Worm (Caenorhabditis elegans) whole organism, young adult: ENCODE results near the gene nlp-7.
A peak's percentile ranks its signal among the peaks of the same experiment; 100 is the strongest.

Experiments used
- D2030.7 ChIP-seq: fragments of 200-800 bp; sonication (Bioruptor generic); IDR thresholded peaks from 2 replicates; pipeline ENCODE4 v1.3.6; 2022; ENCODE audit warnings: missing genetic modification reagents, missing genetic modification characterization, missing compliant biosample characterization
- F10E7.11 ChIP-seq: sonication (generic microtip); optimal IDR thresholded peaks from 2 replicates; lab custom pipeline; 2017; ENCODE audit warnings: mild to moderate bottlenecking, missing genetic modification characterization, moderate library complexity, missing compliant biosample characterization
- F39B2.1 ChIP-seq: fragments of 200-800 bp; sonication (Bioruptor generic); IDR thresholded peaks from 2 replicates; pipeline ENCODE4 v1.3.6; 2022; ENCODE audit warnings: missing genetic modification reagents, missing genetic modification characterization, missing compliant biosample characterization
- F49E8.2 ChIP-seq: sonication (generic microtip); optimal IDR thresholded peaks from 3 replicates; lab custom pipeline; 2017; ENCODE audit warnings: missing genetic modification characterization, mild to moderate bottlenecking, missing compliant biosample characterization, antibody characterized with exemption, moderate library complexity; ENCODE audit not compliant: insufficient read depth
- F55B11.4 ChIP-seq: sonication (generic microtip); optimal IDR thresholded peaks from 2 replicates; lab custom pipeline; 2016; ENCODE audit warnings: missing compliant biosample characterization, missing genetic modification characterization, borderline replicate concordance; ENCODE audit not compliant: insufficient read depth
- F57A8.1 ChIP-seq: fragments of 200-800 bp; sonication (Bioruptor generic); optimal IDR thresholded peaks from 2 replicates; lab custom pipeline; 2018; ENCODE audit warnings: mild to moderate bottlenecking, missing genetic modification characterization, moderate library complexity, missing compliant biosample characterization
- K12H6.12 ChIP-seq: fragments of 200-800 bp; sonication (Bioruptor generic); optimal IDR thresholded peaks from 2 replicates; lab custom pipeline; 2018; ENCODE audit warnings: mild to moderate bottlenecking, missing genetic modification characterization, missing compliant biosample characterization
- Y95B8A.8 ChIP-seq: fragments of 200-800 bp; sonication (Bioruptor generic); IDR thresholded peaks from 2 replicates; pipeline ENCODE4 v1.3.6; 2022; ENCODE audit warnings: missing genetic modification reagents, missing genetic modification characterization, missing compliant biosample characterization
- ZK185.1 ChIP-seq: sonication (generic microtip); optimal IDR thresholded peaks from 2 replicates; lab custom pipeline; 2016; ENCODE audit warnings: mild to moderate bottlenecking, missing genetic modification characterization, missing compliant biosample characterization; ENCODE audit not compliant: poor library complexity, severe bottlenecking
- aptf-2 ChIP-seq: fragments of 200-800 bp; sonication (Bioruptor generic); conservative IDR thresholded peaks from 2 replicates; pipeline ENCODE4 v1.3.6; 2022; ENCODE audit warnings: missing genetic modification reagents, missing genetic modification characterization, missing compliant biosample characterization
- atf-7 ChIP-seq: sonication (generic microtip); optimal IDR thresholded peaks from 2 replicates; lab custom pipeline; 2017; ENCODE audit warnings: mild to moderate bottlenecking, missing genetic modification characterization, missing compliant biosample characterization
- athp-1 ChIP-seq: sonication (generic microtip); optimal IDR thresholded peaks from 2 replicates; lab custom pipeline; 2017; ENCODE audit warnings: mild to moderate bottlenecking, missing genetic modification characterization, missing compliant biosample characterization
- bed-1 ChIP-seq: fragments of 200-800 bp; sonication (Bioruptor generic); IDR thresholded peaks from 2 replicates; pipeline ENCODE4 v1.3.6; 2022; ENCODE audit warnings: missing genetic modification reagents, missing genetic modification characterization, missing compliant biosample characterization
- bed-2 ChIP-seq: fragments of 200-800 bp; sonication (Bioruptor generic); IDR thresholded peaks from 2 replicates; pipeline ENCODE4 v1.3.6; 2022; ENCODE audit warnings: missing genetic modification reagents, missing genetic modification characterization, missing compliant biosample characterization
- cebp-2 ChIP-seq: fragments of 200-800 bp; sonication (Bioruptor generic); IDR thresholded peaks from 2 replicates; pipeline ENCODE4 v1.3.6; 2022; ENCODE audit warnings: missing genetic modification characterization, missing compliant biosample characterization
- die-1 ChIP-seq: sonication (generic microtip); optimal IDR thresholded peaks from 2 replicates; lab custom pipeline; 2016; ENCODE audit warnings: missing genotype, mild to moderate bottlenecking, missing genetic modification characterization, missing compliant biosample characterization
- dox-1 ChIP-seq: fragments of 200-800 bp; sonication (Bioruptor generic); IDR thresholded peaks from 2 replicates; pipeline ENCODE4 v1.3.6; 2022; ENCODE audit warnings: missing genetic modification reagents, missing genetic modification characterization, missing compliant biosample characterization
- efl-1 ChIP-seq: fragments of 150-350 bp; optimal IDR thresholded peaks from 2 replicates; lab custom pipeline; 2014; ENCODE audit warnings: missing biosample characterization, missing genetic modification reagents, missing genetic modification characterization
- egl-18 ChIP-seq: fragments of 200-800 bp; sonication (Bioruptor generic); IDR thresholded peaks from 2 replicates; pipeline ENCODE4 v1.3.6; 2022; ENCODE audit warnings: missing genetic modification reagents, missing genetic modification characterization, missing compliant biosample characterization
- fkh-3 ChIP-seq: sonication (generic microtip); optimal IDR thresholded peaks from 2 replicates; lab custom pipeline; 2016; ENCODE audit warnings: mild to moderate bottlenecking, missing genetic modification characterization, missing compliant biosample characterization
- gei-17 ChIP-seq: fragments of 200-800 bp; sonication (Bioruptor generic); optimal IDR thresholded peaks from 2 replicates; lab custom pipeline; 2018; ENCODE audit warnings: mild to moderate bottlenecking, missing genetic modification characterization, missing compliant biosample characterization
- hsf-1 ChIP-seq: fragments of 200-800 bp; sonication (Bioruptor generic); IDR thresholded peaks from 2 replicates; pipeline ENCODE4 v1.3.6; 2022; ENCODE audit warnings: missing genetic modification reagents, missing genetic modification characterization, missing compliant biosample characterization
- lag-1 ChIP-seq: fragments of 200-800 bp; sonication (Bioruptor generic); IDR thresholded peaks from 2 replicates; pipeline ENCODE4 v1.3.6; 2022; ENCODE audit warnings: missing genetic modification reagents, missing genetic modification characterization, missing compliant biosample characterization
- let-526 ChIP-seq: fragments of 200-800 bp; sonication (Bioruptor generic); IDR thresholded peaks from 2 replicates; pipeline ENCODE4 v1.3.6; 2022; ENCODE audit warnings: missing genetic modification reagents, missing genetic modification characterization, missing compliant biosample characterization
- lin-35 ChIP-seq, 3 experiments: fragments of 150-350 bp in 2 of 3; sonication (generic microtip) in 1 of 3; optimal IDR thresholded peaks; 2 replicates each; lab custom pipeline; 2014 to 2018; ENCODE audit warnings: missing biosample characterization in 3 of 3, missing genetic modification characterization in 3 of 3, missing genetic modification reagents in 3 of 3
- lsy-27 ChIP-seq: sonication (generic microtip); optimal IDR thresholded peaks from 2 replicates; lab custom pipeline; 2017; ENCODE audit warnings: missing genetic modification characterization, mild to moderate bottlenecking, missing compliant biosample characterization, antibody characterized with exemption, missing genotype, borderline replicate concordance; ENCODE audit not compliant: insufficient read depth
- madf-8 ChIP-seq: fragments of 200-800 bp; sonication (Bioruptor generic); conservative IDR thresholded peaks from 2 replicates; pipeline ENCODE4 v1.3.6; 2022; ENCODE audit warnings: missing genetic modification reagents, missing genetic modification characterization, missing compliant biosample characterization
- mes-4 ChIP-seq: sonication (generic microtip); optimal IDR thresholded peaks from 2 replicates; lab custom pipeline; 2016; ENCODE audit warnings: missing genotype, missing genetic modification characterization, missing compliant biosample characterization
- nfya-1 ChIP-seq: sonication (generic microtip); optimal IDR thresholded peaks from 2 replicates; lab custom pipeline; 2017; ENCODE audit warnings: antibody characterized with exemption, missing compliant biosample characterization, missing genetic modification characterization, borderline replicate concordance; ENCODE audit not compliant: insufficient read depth
- nhr-120 ChIP-seq: fragments of 200-800 bp; sonication (Bioruptor generic); IDR thresholded peaks from 2 replicates; pipeline ENCODE4 v1.3.6; 2022; ENCODE audit warnings: missing genetic modification characterization, missing compliant biosample characterization
- nhr-80 ChIP-seq: sonication (generic microtip); optimal IDR thresholded peaks from 2 replicates; lab custom pipeline; 2016; ENCODE audit warnings: missing genetic modification characterization, missing compliant biosample characterization
- pbrm-1 ChIP-seq: fragments of 200-800 bp; sonication (Bioruptor generic); IDR thresholded peaks from 2 replicates; pipeline ENCODE4 v1.3.6; 2022; ENCODE audit warnings: missing genetic modification reagents, missing genetic modification characterization, missing compliant biosample characterization
- pha-4 ChIP-seq: fragments of 150-350 bp; sonication (generic microtip); optimal IDR thresholded peaks from 2 replicates; lab custom pipeline; 2014; ENCODE audit warnings: missing biosample characterization, missing genetic modification reagents, missing genetic modification characterization
- rec-8 ChIP-seq, 2 experiments: sonication (generic microtip); optimal IDR thresholded peaks; 2 replicates each; lab custom pipeline; 2016; ENCODE audit warnings: mild to moderate bottlenecking in 2 of 2, missing genetic modification characterization in 2 of 2, missing genetic modification reagents in 2 of 2, missing genotype in 2 of 2, missing biosample characterization in 1 of 2, missing compliant biosample characterization in 1 of 2, moderate library complexity in 1 of 2
- repo-1 ChIP-seq: sonication (generic microtip); optimal IDR thresholded peaks from 2 replicates; lab custom pipeline; 2017; ENCODE audit warnings: mild to moderate bottlenecking, missing genetic modification characterization, missing compliant biosample characterization
- snpc-1.1 ChIP-seq: sonication (generic microtip); optimal IDR thresholded peaks from 2 replicates; lab custom pipeline; 2017; ENCODE audit warnings: missing genetic modification characterization, mild to moderate bottlenecking, missing compliant biosample characterization, antibody characterized with exemption, moderate library complexity, missing genotype, missing genetic modification reagents; ENCODE audit not compliant: insufficient read depth
- sptf-2 ChIP-seq: fragments of 200-800 bp; sonication (Bioruptor generic); optimal IDR thresholded peaks from 2 replicates; lab custom pipeline; 2018; ENCODE audit warnings: mild to moderate bottlenecking, missing genetic modification characterization, missing compliant biosample characterization
- tbp1 ChIP-seq: fragments of 200-800 bp; sonication (Bioruptor generic); optimal IDR thresholded peaks from 2 replicates; lab custom pipeline; 2018; ENCODE audit warnings: mild to moderate bottlenecking, missing genetic modification characterization, missing compliant biosample characterization
- tbx-9 ChIP-seq: sonication (generic microtip); optimal IDR thresholded peaks from 2 replicates; lab custom pipeline; 2016; ENCODE audit warnings: borderline replicate concordance, missing genetic modification characterization, inconsistent platforms, missing compliant biosample characterization
- tlf-1 ChIP-seq: fragments of 200-800 bp; sonication (Bioruptor generic); optimal IDR thresholded peaks from 2 replicates; lab custom pipeline; 2018; ENCODE audit warnings: mild to moderate bottlenecking, missing genetic modification characterization, missing compliant biosample characterization
- unc-130 ChIP-seq: sonication (generic microtip); optimal IDR thresholded peaks from 2 replicates; lab custom pipeline; 2016; ENCODE audit warnings: missing genetic modification reagents, missing genetic modification characterization, missing compliant biosample characterization
- ztf-18 ChIP-seq: sonication (generic microtip); optimal IDR thresholded peaks from 2 replicates; lab custom pipeline; 2016; ENCODE audit warnings: missing genotype, mild to moderate bottlenecking, missing genetic modification characterization, missing compliant biosample characterization
- ztf-22 ChIP-seq: fragments of 200-800 bp; sonication (Bioruptor generic); optimal IDR thresholded peaks from 2 replicates; lab custom pipeline; 2018; ENCODE audit warnings: mild to moderate bottlenecking, missing genetic modification characterization, moderate library complexity, missing compliant biosample characterization
- ztf-25 ChIP-seq: fragments of 200-800 bp; sonication (Bioruptor generic); IDR thresholded peaks from 2 replicates; pipeline ENCODE4 v1.3.6; 2022; ENCODE audit warnings: missing genetic modification reagents, missing genetic modification characterization, missing compliant biosample characterization
- ztf-28 ChIP-seq: fragments of 200-800 bp; sonication (Bioruptor generic); IDR thresholded peaks from 2 replicates; pipeline ENCODE4 v1.3.6; 2022; ENCODE audit warnings: missing genetic modification reagents, missing genetic modification characterization, missing compliant biosample characterization
- ztf-3 ChIP-seq: fragments of 200-800 bp; sonication (Bioruptor generic); optimal IDR thresholded peaks from 2 replicates; lab custom pipeline; 2018; ENCODE audit warnings: mild to moderate bottlenecking, missing genetic modification characterization, missing compliant biosample characterization

The nlp-7 gene

ce11 chrX:8623840-8624591 lies 31.0 kb downstream of the nlp-7 start:
- TF ChIP-seq let-526 (GFP tag; lab: Robert Waterston, UW) (no peak), efl-1 (GFP tag; lab: Kevin White, UChicago) (no peak), nhr-80 (tag; lab: Kevin White, UChicago) (peak; percentile 21), snpc-1.1 (tag; lab: Kevin White, UChicago) (no peak), dox-1 (GFP tag; lab: Robert Waterston, UW) (peak; percentile 53; the same call in 1 of the 2 replicates), madf-8 (GFP tag; lab: Robert Waterston, UW) (no peak), unc-130 (GFP tag; lab: Kevin White, UChicago) (no peak), lin-35 (GFP tag; optimal IDR thresholded peaks at IDR 0.05; lab: Kevin White, UChicago) (peak in 1 of 3 experiments; percentile 11), ztf-22 (GFP tag; lab: Kevin White, UChicago) (no peak), rec-8 (tag; optimal IDR thresholded peaks at IDR 0.05; lab: Kevin White, UChicago) (peak; percentile 10 to 59), F10E7.11 (no peak), lag-1 (GFP tag; lab: Robert Waterston, UW) (no peak), egl-18 (no peak), hsf-1 (GFP tag; lab: Robert Waterston, UW) (no peak), die-1 (peak; percentile 62), nhr-120 (GFP tag; lab: Robert Waterston, UW) (no peak), cebp-2 (GFP tag; lab: Robert Waterston, UW) (no peak), athp-1 (tag; lab: Kevin White, UChicago) (no peak), tbx-9 (tag; lab: Kevin White, UChicago) (peak; percentile 47), pha-4 (tag; lab: Kevin White, UChicago) (no peak), nfya-1 (tag; lab: Kevin White, UChicago) (no peak), lsy-27 (tag; lab: Kevin White, UChicago) (no peak), F55B11.4 (no peak), ztf-18 (peak; percentile 35), sptf-2 (GFP tag; lab: Kevin White, UChicago) (peak; percentile 56), D2030.7 (GFP tag; lab: Robert Waterston, UW) (peak; percentile 80), mes-4 (no peak), tlf-1 (GFP tag; lab: Kevin White, UChicago) (no peak), F39B2.1 (no peak), F57A8.1 (GFP tag; lab: Kevin White, UChicago) (no peak), bed-2 (GFP tag; lab: Robert Waterston, UW) (no peak), aptf-2 (no peak), tbp1 (GFP tag; lab: Kevin White, UChicago) (peak; percentile 84), repo-1 (tag; lab: Kevin White, UChicago) (peak; percentile 23), bed-1 (GFP tag; lab: Robert Waterston, UW) (no peak), K12H6.12 (tag; lab: Kevin White, UChicago) (no peak), F49E8.2 (tag; lab: Kevin White, UChicago) (no peak), ztf-28 (GFP tag; lab: Robert Waterston, UW) (0 out of 2 replicates have a peak, but pooled peaks have one; percentile 41), pbrm-1 (GFP tag; lab: Robert Waterston, UW) (peak; percentile 61), ZK185.1 (peak; percentile 41), gei-17 (peak; percentile 23), ztf-25 (GFP tag; lab: Robert Waterston, UW) (0 out of 2 replicates have a peak, but pooled peaks have one; percentile 15), fkh-3 (tag; lab: Kevin White, UChicago) (no peak), ztf-3 (no peak), Y95B8A.8 (GFP tag; lab: Robert Waterston, UW) (no peak), atf-7 (tag; lab: Kevin White, UChicago) (no peak)
